Fruit fly (Drosophila melanogaster) whole organism, embryonic: ENCODE data around the gene Iris.

Experiments
- Antp ChIP-seq: fragments of 200-800 bp; sonication (Bioruptor generic); optimal IDR thresholded peaks from 3 replicates; lab custom pipeline; 2016; ENCODE audit warnings: missing biosample characterization, missing genetic modification characterization
- Atf6 ChIP-seq: fragments of 200-800 bp; sonication (Bioruptor generic); IDR thresholded peaks from 2 replicates; pipeline ENCODE4 v1.3.6; 2022; ENCODE audit warnings: missing biosample characterization, missing genetic modification characterization
- CG10274 ChIP-seq: fragments of 200-800 bp; sonication (Bioruptor generic); optimal IDR thresholded peaks from 3 replicates; lab custom pipeline; 2017; ENCODE audit warnings: missing biosample characterization, mild to moderate bottlenecking, missing genetic modification characterization
- CG10321 ChIP-seq: fragments of 200-800 bp; sonication (Bioruptor generic); IDR thresholded peaks from 2 replicates; pipeline ENCODE4 v1.3.6; 2022; ENCODE audit warnings: missing biosample characterization, missing genetic modification characterization
- CG10979 ChIP-seq: fragments of 200-800 bp; sonication (Bioruptor generic); optimal IDR thresholded peaks from 2 replicates; lab custom pipeline; 2018; ENCODE audit warnings: missing biosample characterization, mild to moderate bottlenecking, missing genetic modification characterization, moderate library complexity
- CG12071 ChIP-seq: fragments of 200-800 bp; sonication (Bioruptor generic); optimal IDR thresholded peaks from 3 replicates; lab custom pipeline; 2018; ENCODE audit warnings: missing biosample characterization, mild to moderate bottlenecking, missing genetic modification characterization
- CG13287 ChIP-seq: fragments of 200-800 bp; sonication (Bioruptor generic); IDR thresholded peaks from 2 replicates; pipeline ENCODE4 v1.3.6; 2022; ENCODE audit warnings: missing biosample characterization, missing genetic modification characterization; ENCODE audit not compliant: partially characterized antibody
- CG13424 ChIP-seq: fragments of 200-800 bp; sonication (Bioruptor generic); optimal IDR thresholded peaks from 2 replicates; lab custom pipeline; 2019; ENCODE audit warnings: missing biosample characterization, mild to moderate bottlenecking, missing genetic modification characterization, moderate library complexity
- CG13775 ChIP-seq: fragments of 200-800 bp; sonication (Bioruptor generic); optimal IDR thresholded peaks from 3 replicates; lab custom pipeline; 2017; ENCODE audit warnings: missing biosample characterization, mild to moderate bottlenecking, missing genetic modification characterization
- CG15073 ChIP-seq: fragments of 200-800 bp; sonication (Bioruptor generic); optimal IDR thresholded peaks from 2 replicates; lab custom pipeline; 2016; ENCODE audit warnings: missing biosample characterization, missing genetic modification characterization
- CG15269 ChIP-seq: fragments of 200-800 bp; sonication (Bioruptor generic); optimal IDR thresholded peaks from 2 replicates; lab custom pipeline; 2018; ENCODE audit warnings: missing biosample characterization, mild to moderate bottlenecking, missing genetic modification characterization, moderate library complexity
- CG17328 ChIP-seq: fragments of 200-800 bp; sonication (Bioruptor generic); IDR thresholded peaks from 2 replicates; pipeline ENCODE4 v1.3.6; 2022; ENCODE audit warnings: missing biosample characterization, missing genetic modification characterization
- CG17361 ChIP-seq: fragments of 200-800 bp; sonication (Bioruptor generic); IDR thresholded peaks from 3 replicates; pipeline ENCODE4 v1.3.6; 2022; ENCODE audit warnings: missing biosample characterization, missing genetic modification characterization
- CG17385 ChIP-seq: fragments of 200-800 bp; sonication (Bioruptor generic); optimal IDR thresholded peaks from 3 replicates; lab custom pipeline; 2018; ENCODE audit warnings: missing biosample characterization, mild to moderate bottlenecking, missing genetic modification characterization
- CG17802 ChIP-seq: fragments of 200-800 bp; sonication (Bioruptor generic); optimal IDR thresholded peaks from 2 replicates; lab custom pipeline; 2018; ENCODE audit warnings: missing biosample characterization, mild to moderate bottlenecking, missing genetic modification characterization, moderate library complexity
- CG17829 ChIP-seq: fragments of 200-800 bp; optimal IDR thresholded peaks from 2 replicates; lab custom pipeline; 2019; ENCODE audit warnings: missing biosample characterization, mild to moderate bottlenecking, missing genetic modification characterization, moderate library complexity
- CG1832 ChIP-seq: fragments of 200-800 bp; sonication (Bioruptor generic); optimal IDR thresholded peaks from 2 replicates; lab custom pipeline; 2017; ENCODE audit warnings: missing biosample characterization, mild to moderate bottlenecking, missing genetic modification characterization, inconsistent platforms
- CG2120 ChIP-seq: fragments of 200-800 bp; sonication (Bioruptor generic); optimal IDR thresholded peaks from 3 replicates; lab custom pipeline; 2016; ENCODE audit warnings: missing biosample characterization, missing genetic modification characterization
- CG30020 ChIP-seq: fragments of 200-800 bp; optimal IDR thresholded peaks from 2 replicates; lab custom pipeline; 2019; ENCODE audit warnings: missing biosample characterization, mild to moderate bottlenecking, missing genetic modification characterization, moderate library complexity
- CG3838 ChIP-seq: fragments of 200-800 bp; sonication (Bioruptor generic); optimal IDR thresholded peaks from 3 replicates; lab custom pipeline; 2016; ENCODE audit warnings: missing biosample characterization, missing genetic modification characterization
- CG3995 ChIP-seq: fragments of 200-800 bp; sonication (Bioruptor generic); optimal IDR thresholded peaks from 3 replicates; lab custom pipeline; 2016; ENCODE audit warnings: missing biosample characterization, missing genetic modification characterization
- CG4328 ChIP-seq: fragments of 200-800 bp; sonication (Bioruptor generic); optimal IDR thresholded peaks from 3 replicates; lab custom pipeline; 2017; ENCODE audit warnings: missing biosample characterization, missing genetic modification reagents, missing genetic modification characterization
- CG6689 ChIP-seq: fragments of 200-800 bp; sonication (Bioruptor generic); IDR thresholded peaks from 2 replicates; pipeline ENCODE4 v1.3.6; 2022; ENCODE audit warnings: missing biosample characterization, missing genetic modification characterization
- CG7786 ChIP-seq: fragments of 200-800 bp; sonication (Bioruptor generic); optimal IDR thresholded peaks from 2 replicates; lab custom pipeline; 2016; ENCODE audit warnings: missing biosample characterization, missing genetic modification characterization
- Chrac-16 ChIP-seq: fragments of 200-800 bp; sonication (Bioruptor generic); optimal IDR thresholded peaks from 3 replicates; lab custom pipeline; 2016; ENCODE audit warnings: missing biosample characterization, missing genetic modification characterization
- CoRest ChIP-seq: fragments of 200-800 bp; sonication (Bioruptor generic); optimal IDR thresholded peaks from 3 replicates; lab custom pipeline; 2018; ENCODE audit warnings: missing biosample characterization, mild to moderate bottlenecking, missing genetic modification characterization, moderate library complexity
- Deaf1 ChIP-seq: fragments of 200-800 bp; optimal IDR thresholded peaks from 3 replicates; lab custom pipeline; 2019; ENCODE audit warnings: missing biosample characterization, mild to moderate bottlenecking, missing genetic modification characterization, moderate library complexity
- HLH3B ChIP-seq: fragments of 200-800 bp; sonication (Bioruptor generic); IDR thresholded peaks from 2 replicates; pipeline ENCODE4 v1.3.6; 2022; ENCODE audit warnings: missing biosample characterization, missing genetic modification characterization
- HLH4C ChIP-seq: fragments of 200-800 bp; sonication (Bioruptor generic); IDR thresholded peaks from 3 replicates; pipeline ENCODE4 v1.3.6; 2022; ENCODE audit warnings: missing biosample characterization, missing genetic modification characterization; ENCODE audit not compliant: partially characterized antibody
- HLH54F ChIP-seq: fragments of 200-800 bp; sonication (Bioruptor generic); optimal IDR thresholded peaks from 3 replicates; lab custom pipeline; 2016; ENCODE audit warnings: missing biosample characterization, missing genetic modification characterization
- Oaz ChIP-seq: fragments of 200-800 bp; sonication (Bioruptor generic); IDR thresholded peaks from 2 replicates; pipeline ENCODE4 v1.3.6; 2022; ENCODE audit warnings: missing biosample characterization, missing genetic modification characterization
- Rx ChIP-seq: fragments of 200-800 bp; sonication (Bioruptor generic); IDR thresholded peaks from 2 replicates; pipeline ENCODE4 v1.3.6; 2022; ENCODE audit warnings: missing biosample characterization, missing genetic modification characterization
- Side ChIP-seq: fragments of 200-800 bp; sonication (Bioruptor generic); optimal IDR thresholded peaks from 2 replicates; lab custom pipeline; 2016; ENCODE audit warnings: missing biosample characterization, missing genetic modification characterization
- Stat92E ChIP-seq, 3 experiments: fragments of >200 bp in 2 of 3; fragments of 200-800 bp in 1 of 3; sonication (Bioruptor generic) in 1 of 3; optimal IDR thresholded peaks; 2 replicates each; lab custom pipeline; 2017 to 2019; ENCODE audit warnings: missing biosample characterization in 3 of 3, missing genetic modification characterization in 3 of 3, mild to moderate bottlenecking in 1 of 3, moderate library complexity in 1 of 3
- Taf1 ChIP-seq: fragments of 200-800 bp; sonication (Bioruptor generic); IDR thresholded peaks from 2 replicates; pipeline ENCODE4 v1.3.6; 2022; ENCODE audit warnings: missing biosample characterization, missing genetic modification characterization
- ara ChIP-seq: fragments of 200-800 bp; sonication (Bioruptor generic); IDR thresholded peaks from 2 replicates; pipeline ENCODE4 v1.3.6; 2022; ENCODE audit warnings: missing biosample characterization, missing genetic modification characterization
- az2 ChIP-seq: fragments of 200-800 bp; sonication (Bioruptor generic); optimal IDR thresholded peaks from 3 replicates; lab custom pipeline; 2016; ENCODE audit warnings: missing biosample characterization, missing genetic modification characterization
- crp ChIP-seq, 2 experiments: fragments of 200-800 bp; sonication (Bioruptor generic); optimal IDR thresholded peaks; 2 replicates in 1 of 2; 3 replicates in 1 of 2; lab custom pipeline; 2017; ENCODE audit warnings: missing biosample characterization in 2 of 2, missing genetic modification characterization in 2 of 2, mild to moderate bottlenecking in 1 of 2, moderate library complexity in 1 of 2
- dati ChIP-seq: fragments of 200-800 bp; sonication (Bioruptor generic); IDR thresholded peaks from 2 replicates; pipeline ENCODE4 v1.3.6; 2022; ENCODE audit warnings: missing biosample characterization, missing genetic modification characterization
- dimm ChIP-seq: fragments of 200-800 bp; sonication (Bioruptor generic); IDR thresholded peaks from 2 replicates; pipeline ENCODE4 v1.3.6; 2022; ENCODE audit warnings: missing biosample characterization, missing genetic modification characterization
- hb ChIP-seq: fragments of 200-800 bp; sonication (Bioruptor generic); IDR thresholded peaks from 3 replicates; pipeline ENCODE4 v1.3.6; 2022; ENCODE audit warnings: missing biosample characterization, missing genetic modification characterization; ENCODE audit not compliant: partially characterized antibody
- jumu ChIP-seq: fragments of 200-800 bp; sonication (Bioruptor generic); optimal IDR thresholded peaks from 3 replicates; lab custom pipeline; 2016; ENCODE audit warnings: missing biosample characterization, missing genetic modification characterization
- lbe ChIP-seq: fragments of 200-800 bp; sonication (Bioruptor generic); optimal IDR thresholded peaks from 2 replicates; lab custom pipeline; 2016; ENCODE audit warnings: missing biosample characterization, mild to moderate bottlenecking, missing genetic modification characterization
- lilli ChIP-seq: fragments of 200-800 bp; sonication (Bioruptor generic); optimal IDR thresholded peaks from 3 replicates; lab custom pipeline; 2016; ENCODE audit warnings: missing biosample characterization, missing genetic modification characterization
- pum ChIP-seq: fragments of 200-800 bp; sonication (Bioruptor generic); optimal IDR thresholded peaks from 2 replicates; lab custom pipeline; 2016; ENCODE audit warnings: missing biosample characterization, missing genetic modification characterization
- rib ChIP-seq: fragments of 200-800 bp; sonication (Bioruptor generic); IDR thresholded peaks from 2 replicates; pipeline ENCODE4 v1.3.6; 2022; ENCODE audit warnings: missing biosample characterization, missing genetic modification characterization
- row ChIP-seq: fragments of 200-800 bp; sonication (Bioruptor generic); IDR thresholded peaks from 3 replicates; pipeline ENCODE4 v1.3.6; 2022; ENCODE audit warnings: missing biosample characterization, missing genetic modification characterization
- vnd ChIP-seq: fragments of 200-800 bp; sonication (Bioruptor generic); IDR thresholded peaks from 3 replicates; pipeline ENCODE4 v1.3.6; 2022; ENCODE audit warnings: missing biosample characterization, missing genetic modification characterization; ENCODE audit not compliant: partially characterized antibody
- wek ChIP-seq: fragments of 200-800 bp; sonication (Bioruptor generic); optimal IDR thresholded peaks from 3 replicates; lab custom pipeline; 2018; ENCODE audit warnings: missing biosample characterization, mild to moderate bottlenecking, missing genetic modification characterization, moderate library complexity
- yki ChIP-seq: fragments of >200 bp; optimal IDR thresholded peaks from 3 replicates; lab custom pipeline; 2018

Gene Iris

dm6 chr2L:1169867-1170415, 36.0 kb upstream of the Iris start, which contains the start of the genes CG31922 and Plap (continued):
- TF ChIP-seq hb (peak; percentile 88), CG17328 (GFP tag; lab: Robert Waterston, UW) (peak; percentile 17; the same call in 1 of the 2 replicates), row (GFP tag; lab: Robert Waterston, UW) (peak; percentile 96), CG13775 (peak; percentile 80), CG30020 (tag; lab: Kevin White, UChicago) (peak; percentile 68), CG12071 (no peak), CG17829 (tag; lab: Kevin White, UChicago) (peak; percentile 80), CG17802 (tag; lab: Kevin White, UChicago) (no peak), CG1832 (GFP tag; lab: Kevin White, UChicago) (no peak), rib (GFP tag; lab: Robert Waterston, UW) (peak; percentile 84), Atf6 (GFP tag; lab: Robert Waterston, UW) (peak; percentile 60; the same call in 1 of the 2 replicates), Oaz (GFP tag; lab: Robert Waterston, UW) (0 out of 2 replicates have a peak, but pooled peaks have one; percentile 26), az2 (GFP tag; lab: Kevin White, UChicago) (peak; percentile 65), CG7786 (GFP tag; lab: Kevin White, UChicago) (peak; percentile 67), CG10321 (GFP tag; lab: Robert Waterston, UW) (no peak), Antp (GFP tag; lab: Kevin White, UChicago) (peak; percentile 57), CG4328 (GFP tag; lab: Kevin White, UChicago) (peak; percentile 55), dati (GFP tag; lab: Robert Waterston, UW) (no peak), CG15269 (tag; lab: Kevin White, UChicago) (no peak), Stat92E (GFP tag; optimal IDR thresholded peaks at IDR 0.05; lab: Kevin White, UChicago) (no peak), HLH54F (peak; percentile 75), CG2120 (GFP tag; lab: Kevin White, UChicago) (peak; percentile 87), vnd (GFP tag; lab: Robert Waterston, UW) (peak; percentile 91), CG15073 (no peak), CoRest (peak; percentile 87), Side (GFP tag; lab: Kevin White, UChicago) (peak; percentile 58), CG6689 (0 out of 2 replicates have a peak, but pooled peaks have one; percentile 37), CG3995 (GFP tag; lab: Kevin White, UChicago) (peak; percentile 64), Chrac-16 (GFP tag; lab: Kevin White, UChicago) (peak; percentile 64), CG3838 (GFP tag; lab: Kevin White, UChicago) (no peak), wek (GFP tag; lab: Kevin White, UChicago) (no peak), HLH4C (GFP tag; lab: Robert Waterston, UW) (peak; percentile 79), pum (peak; percentile 74), CG10274 (GFP tag; lab: Kevin White, UChicago) (no peak), ara (no peak), yki (lab: Kevin White, UChicago) (no peak), Deaf1 (tag; lab: Kevin White, UChicago) (peak; percentile 41), CG17361 (GFP tag; lab: Robert Waterston, UW) (peak; percentile 77), crp (GFP tag; optimal IDR thresholded peaks at IDR 0.05; lab: Kevin White, UChicago) (peak in 1 of 2 experiments; percentile 33), lilli (peak; percentile 87), CG13424 (tag; lab: Kevin White, UChicago) (peak; percentile 76), jumu (peak; percentile 39), CG13287 (peak; percentile 95), CG10979 (tag; lab: Kevin White, UChicago) (peak; percentile 54), dimm (GFP tag; lab: Robert Waterston, UW) (no peak), lbe (GFP tag; lab: Kevin White, UChicago) (peak; percentile 71), Taf1 (peak; percentile 39; the same call in 1 of the 2 replicates), CG17385 (GFP tag; lab: Kevin White, UChicago) (peak; percentile 64), HLH3B (GFP tag; lab: Robert Waterston, UW) (no peak; the same call in 1 of the 2 replicates), Rx (GFP tag; lab: Robert Waterston, UW) (no peak)
